Fruit fly (Drosophila melanogaster) whole organism, embryonic: ENCODE measurements around the gene CG32354.

Source experiments
- BEAF-32 ChIP-seq: fragments of 200-800 bp; sonication (Bioruptor generic); optimal IDR thresholded peaks from 3 replicates; lab custom pipeline; 2017; ENCODE audit warnings: missing biosample characterization, missing genetic modification characterization, mild to moderate bottlenecking, moderate library complexity, missing genetic modification reagents
- Bgb ChIP-seq: fragments of 200-800 bp; sonication (Bioruptor generic); IDR thresholded peaks from 2 replicates; pipeline ENCODE4 v1.3.6; 2022; ENCODE audit warnings: missing biosample characterization, missing genetic modification characterization; ENCODE audit not compliant: partially characterized antibody
- CG10543 ChIP-seq: fragments of 200-800 bp; sonication (Bioruptor generic); optimal IDR thresholded peaks from 3 replicates; lab custom pipeline; 2017; ENCODE audit warnings: missing biosample characterization, mild to moderate bottlenecking, missing genetic modification characterization, moderate library complexity
- CG1233 ChIP-seq: fragments of 200-800 bp; sonication (Bioruptor generic); optimal IDR thresholded peaks from 4 replicates; lab custom pipeline; 2018; ENCODE audit warnings: missing biosample characterization, mild to moderate bottlenecking, missing genetic modification characterization
- CG12391 ChIP-seq: fragments of 200-800 bp; sonication (Bioruptor generic); optimal IDR thresholded peaks from 3 replicates; lab custom pipeline; 2018; ENCODE audit warnings: missing biosample characterization, mild to moderate bottlenecking, missing genetic modification characterization, moderate library complexity
- CG16779 ChIP-seq: fragments of 200-800 bp; sonication (Bioruptor generic); IDR thresholded peaks from 2 replicates; pipeline ENCODE4 v1.3.6; 2022; ENCODE audit warnings: missing biosample characterization, missing genetic modification characterization
- CG17568 ChIP-seq: fragments of 200-800 bp; sonication (Bioruptor generic); optimal IDR thresholded peaks from 2 replicates; lab custom pipeline; 2018; ENCODE audit warnings: missing biosample characterization, mild to moderate bottlenecking, missing genetic modification characterization, moderate library complexity
- CG17612 ChIP-seq: fragments of 200-800 bp; sonication (Bioruptor generic); IDR thresholded peaks from 2 replicates; pipeline ENCODE4 v1.3.6; 2022; ENCODE audit warnings: missing biosample characterization, missing genetic modification characterization
- CG1832 ChIP-seq: fragments of 200-800 bp; sonication (Bioruptor generic); optimal IDR thresholded peaks from 2 replicates; lab custom pipeline; 2017; ENCODE audit warnings: missing biosample characterization, mild to moderate bottlenecking, missing genetic modification characterization, inconsistent platforms
- CG2199 ChIP-seq: fragments of 200-800 bp; sonication (Bioruptor generic); IDR thresholded peaks from 3 replicates; pipeline ENCODE4 v1.3.6; 2022; ENCODE audit warnings: missing biosample characterization, missing genetic modification characterization
- CG2889 ChIP-seq: fragments of 200-800 bp; sonication (Bioruptor generic); IDR thresholded peaks from 3 replicates; pipeline ENCODE4 v1.3.6; 2022; ENCODE audit warnings: missing biosample characterization, missing genetic modification characterization
- CG3065 ChIP-seq: fragments of 200-800 bp; sonication (Bioruptor generic); optimal IDR thresholded peaks from 2 replicates; lab custom pipeline; 2016; ENCODE audit warnings: missing biosample characterization, missing genetic modification characterization
- CG32532 ChIP-seq: fragments of 200-800 bp; sonication (Bioruptor generic); IDR thresholded peaks from 2 replicates; pipeline ENCODE4 v1.3.6; 2022; ENCODE audit warnings: missing biosample characterization, missing genetic modification characterization
- CG32767 ChIP-seq: fragments of 200-800 bp; sonication (Bioruptor generic); IDR thresholded peaks from 2 replicates; pipeline ENCODE4 v1.3.6; 2022; ENCODE audit warnings: missing biosample characterization, missing genetic modification characterization
- CG33213 ChIP-seq: fragments of 200-800 bp; sonication (Bioruptor generic); optimal IDR thresholded peaks from 3 replicates; lab custom pipeline; 2016; ENCODE audit warnings: missing biosample characterization, missing genetic modification characterization
- CG3995 ChIP-seq: fragments of 200-800 bp; sonication (Bioruptor generic); optimal IDR thresholded peaks from 3 replicates; lab custom pipeline; 2016; ENCODE audit warnings: missing biosample characterization, missing genetic modification characterization
- CG6175 ChIP-seq: fragments of 200-800 bp; sonication (Bioruptor generic); IDR thresholded peaks from 3 replicates; pipeline ENCODE4 v1.3.6; 2022; ENCODE audit warnings: missing biosample characterization, missing genetic modification characterization
- CG6272 ChIP-seq: fragments of 200-800 bp; sonication (Bioruptor generic); IDR thresholded peaks from 2 replicates; pipeline ENCODE4 v1.3.6; 2022; ENCODE audit warnings: missing biosample characterization, missing genetic modification characterization
- CG6654 ChIP-seq: fragments of 200-800 bp; sonication (Bioruptor generic); optimal IDR thresholded peaks from 2 replicates; lab custom pipeline; 2017; ENCODE audit warnings: missing biosample characterization, mild to moderate bottlenecking, missing genetic modification characterization
- CG7745 ChIP-seq: fragments of 200-800 bp; sonication (Bioruptor generic); optimal IDR thresholded peaks from 2 replicates; lab custom pipeline; 2018; ENCODE audit warnings: missing biosample characterization, mild to moderate bottlenecking, missing genetic modification characterization, moderate library complexity
- CG7963 ChIP-seq: fragments of 200-800 bp; sonication (Bioruptor generic); IDR thresholded peaks from 3 replicates; pipeline ENCODE4 v1.3.6; 2022; ENCODE audit warnings: missing biosample characterization, missing genetic modification characterization; ENCODE audit not compliant: partially characterized antibody
- Doc3 ChIP-seq: fragments of 200-800 bp; sonication (Bioruptor generic); IDR thresholded peaks from 3 replicates; pipeline ENCODE4 v1.3.6; 2022; ENCODE audit warnings: missing biosample characterization, missing genetic modification characterization; ENCODE audit not compliant: partially characterized antibody
- GATAe ChIP-seq: fragments of 200-800 bp; sonication (Bioruptor generic); conservative IDR thresholded peaks from 2 replicates; pipeline ENCODE4 v1.3.6; 2022; ENCODE audit warnings: missing biosample characterization, missing genetic modification characterization
- MTF-1 ChIP-seq: fragments of 200-800 bp; sonication (Bioruptor generic); optimal IDR thresholded peaks from 2 replicates; lab custom pipeline; 2018; ENCODE audit warnings: missing biosample characterization, mild to moderate bottlenecking, missing genetic modification characterization, borderline replicate concordance
- PHDP ChIP-seq: fragments of 200-800 bp; sonication (Bioruptor generic); optimal IDR thresholded peaks from 3 replicates; lab custom pipeline; 2018; ENCODE audit warnings: missing biosample characterization, mild to moderate bottlenecking, missing genetic modification characterization, moderate library complexity
- Poxn ChIP-seq: fragments of 200-800 bp; sonication (Bioruptor generic); IDR thresholded peaks from 2 replicates; pipeline ENCODE4 v1.3.6; 2022; ENCODE audit warnings: missing biosample characterization, missing genetic modification characterization
- Ssrp ChIP-seq: fragments of 200-800 bp; sonication (Bioruptor generic); optimal IDR thresholded peaks from 2 replicates; lab custom pipeline; 2018; ENCODE audit warnings: missing biosample characterization, mild to moderate bottlenecking, missing genetic modification characterization, moderate library complexity
- Trl ChIP-seq, 3 experiments: fragments of >200 bp in 2 of 3; fragments of 200-800 bp in 1 of 3; sonication (Bioruptor generic) in 1 of 3; optimal IDR thresholded peaks; 2 replicates in 1 of 3; 3 replicates in 2 of 3; lab custom pipeline; 2016 to 2017; ENCODE audit warnings: missing biosample characterization in 1 of 3, missing genetic modification characterization in 1 of 3
- bowl ChIP-seq: fragments of 200-800 bp; sonication (Bioruptor generic); IDR thresholded peaks from 2 replicates; pipeline ENCODE4 v1.3.6; 2022; ENCODE audit warnings: missing biosample characterization, missing genetic modification characterization
- corto ChIP-seq: fragments of 200-800 bp; sonication (Bioruptor generic); optimal IDR thresholded peaks from 2 replicates; lab custom pipeline; 2016; ENCODE audit warnings: missing biosample characterization, mild to moderate bottlenecking, missing genetic modification characterization, moderate library complexity
- crp ChIP-seq, 2 experiments: fragments of 200-800 bp; sonication (Bioruptor generic); optimal IDR thresholded peaks; 2 replicates in 1 of 2; 3 replicates in 1 of 2; lab custom pipeline; 2017; ENCODE audit warnings: missing biosample characterization in 2 of 2, missing genetic modification characterization in 2 of 2, mild to moderate bottlenecking in 1 of 2, moderate library complexity in 1 of 2
- da ChIP-seq: fragments of 200-800 bp; sonication (Bioruptor generic); optimal IDR thresholded peaks from 2 replicates; lab custom pipeline; 2016; ENCODE audit warnings: missing biosample characterization, missing genetic modification characterization
- en ChIP-seq: fragments of 200-800 bp; sonication (Bioruptor generic); optimal IDR thresholded peaks from 2 replicates; lab custom pipeline; 2016; ENCODE audit warnings: missing biosample characterization, missing genetic modification characterization
- fu2 ChIP-seq: fragments of 200-800 bp; sonication (Bioruptor generic); optimal IDR thresholded peaks from 2 replicates; lab custom pipeline; 2016; ENCODE audit warnings: missing biosample characterization, missing genetic modification characterization
- gfzf ChIP-seq: fragments of 200-800 bp; sonication (Bioruptor generic); optimal IDR thresholded peaks from 2 replicates; lab custom pipeline; 2016; ENCODE audit warnings: missing biosample characterization, mild to moderate bottlenecking, missing genetic modification characterization, moderate library complexity
- grau ChIP-seq: fragments of 200-800 bp; optimal IDR thresholded peaks from 3 replicates; lab custom pipeline; 2019; ENCODE audit warnings: missing biosample characterization, mild to moderate bottlenecking, missing genetic modification characterization, moderate library complexity
- hbn ChIP-seq: fragments of 200-800 bp; sonication (Bioruptor generic); IDR thresholded peaks from 2 replicates; pipeline ENCODE4 v1.3.6; 2022; ENCODE audit warnings: missing biosample characterization, missing genetic modification characterization; ENCODE audit not compliant: partially characterized antibody
- jing ChIP-seq: fragments of 200-800 bp; sonication (Bioruptor generic); optimal IDR thresholded peaks from 2 replicates; lab custom pipeline; 2018; ENCODE audit warnings: missing biosample characterization, mild to moderate bottlenecking, missing genetic modification characterization
- lilli ChIP-seq: fragments of 200-800 bp; sonication (Bioruptor generic); optimal IDR thresholded peaks from 3 replicates; lab custom pipeline; 2016; ENCODE audit warnings: missing biosample characterization, missing genetic modification characterization
- oc ChIP-seq: fragments of 200-800 bp; sonication (Bioruptor generic); optimal IDR thresholded peaks from 2 replicates; lab custom pipeline; 2018; ENCODE audit warnings: missing biosample characterization, mild to moderate bottlenecking, missing genetic modification characterization, moderate library complexity
- odd ChIP-seq: fragments of 200-800 bp; sonication (Bioruptor generic); optimal IDR thresholded peaks from 2 replicates; lab custom pipeline; 2017; ENCODE audit warnings: missing biosample characterization, mild to moderate bottlenecking, missing genetic modification characterization
- pho ChIP-seq: fragments of 200-800 bp; sonication (Bioruptor generic); optimal IDR thresholded peaks from 2 replicates; lab custom pipeline; 2016; ENCODE audit warnings: missing biosample characterization, missing genetic modification characterization
- psq ChIP-seq: fragments of 200-800 bp; sonication (Bioruptor generic); optimal IDR thresholded peaks from 2 replicates; lab custom pipeline; 2017; ENCODE audit warnings: missing biosample characterization, missing genetic modification characterization
- run ChIP-seq: fragments of 200-800 bp; sonication (Bioruptor generic); optimal IDR thresholded peaks from 3 replicates; lab custom pipeline; 2018; ENCODE audit warnings: missing biosample characterization, mild to moderate bottlenecking, missing genetic modification characterization
- stc ChIP-seq: fragments of 200-800 bp; sonication (Bioruptor generic); IDR thresholded peaks from 2 replicates; pipeline ENCODE4 v1.3.6; 2022; ENCODE audit warnings: missing biosample characterization, missing genetic modification characterization
- tio ChIP-seq: fragments of 200-800 bp; sonication (Bioruptor generic); optimal IDR thresholded peaks from 2 replicates; lab custom pipeline; 2017; ENCODE audit warnings: missing biosample characterization, missing genetic modification characterization, inconsistent platforms
- unpg ChIP-seq: fragments of 200-800 bp; sonication (Bioruptor generic); optimal IDR thresholded peaks from 3 replicates; lab custom pipeline; 2018; ENCODE audit warnings: missing biosample characterization, mild to moderate bottlenecking, missing genetic modification characterization, moderate library complexity

CG32354 gene

dm6 chr3L:8441745-8442575, 20.0 kb upstream of the CG32354 start, which contains the start of gene Unr (continued):
- TF ChIP-seq GATAe (no peak), oc (peak; percentile 64), CG6654 (GFP tag; lab: Kevin White, UChicago) (peak; percentile 4), CG32767 (GFP tag; lab: Robert Waterston, UW) (no peak), CG16779 (peak; percentile 83), pho (peak; percentile 84), MTF-1 (GFP tag; lab: Kevin White, UChicago) (peak; percentile 33), jing (GFP tag; lab: Kevin White, UChicago) (no peak), CG1233 (GFP tag; lab: Kevin White, UChicago) (peak; percentile 87), stc (GFP tag; lab: Robert Waterston, UW) (peak; percentile 75), unpg (GFP tag; lab: Kevin White, UChicago) (peak; percentile 75), CG10543 (GFP tag; lab: Kevin White, UChicago) (peak; percentile 78), CG3065 (peak; percentile 36), gfzf (no peak), BEAF-32 (peak; percentile 37), CG1832 (GFP tag; lab: Kevin White, UChicago) (no peak), run (tag; lab: Kevin White, UChicago) (peak; percentile 44), corto (GFP tag; lab: Kevin White, UChicago) (peak; percentile 71), Bgb (GFP tag; lab: Robert Waterston, UW) (no peak), Poxn (GFP tag; lab: Robert Waterston, UW) (no peak), CG6175 (GFP tag; lab: Robert Waterston, UW) (peak; percentile 78; the same call in 2 of the 3 replicates), CG2199 (GFP tag; lab: Robert Waterston, UW) (no peak; the same call in 2 of the 3 replicates), Trl (optimal IDR thresholded peaks at IDR 0.05; lab: Kevin White, UChicago) (no peak), Trl (GFP tag; optimal IDR thresholded peaks at IDR 0.05; lab: Kevin White, UChicago) (peak; percentile 75), tio (GFP tag; lab: Kevin White, UChicago) (peak; percentile 58), psq (peak; percentile 30), Doc3 (GFP tag; lab: Robert Waterston, UW) (no peak), CG33213 (peak; percentile 64), CG7963 (GFP tag; lab: Robert Waterston, UW) (no peak), CG3995 (GFP tag; lab: Kevin White, UChicago) (peak; percentile 49), CG12391 (peak; percentile 79), fu2 (peak; percentile 76), Ssrp (tag; lab: Kevin White, UChicago) (peak; percentile 38), CG17568 (GFP tag; lab: Kevin White, UChicago) (peak; percentile 47), bowl (GFP tag; lab: Robert Waterston, UW) (peak; percentile 60; the same call in 1 of the 2 replicates), CG7745 (tag; lab: Kevin White, UChicago) (no peak), odd (GFP tag; lab: Kevin White, UChicago) (peak; percentile 66), en (GFP tag; lab: Kevin White, UChicago) (peak; percentile 18), CG32532 (GFP tag; lab: Robert Waterston, UW) (peak; percentile 93), CG2889 (GFP tag; lab: Robert Waterston, UW) (no peak), da (GFP tag; lab: Kevin White, UChicago) (peak; percentile 54), lilli (peak; percentile 88), grau (tag; lab: Kevin White, UChicago) (peak; percentile 74), CG17612 (peak; percentile 48; the same call in 1 of the 2 replicates), CG6272 (GFP tag; lab: Robert Waterston, UW) (no peak), crp (GFP tag; optimal IDR thresholded peaks at IDR 0.05; lab: Kevin White, UChicago) (peak in 1 of 2 experiments; percentile 58), PHDP (peak; percentile 71), hbn (GFP tag; lab: Robert Waterston, UW) (no peak)
